Worm (Caenorhabditis elegans) whole organism, L2 larva: Measurements from ENCODE around the gene fib-1.
A peak's percentile ranks its signal among the peaks of the same experiment; 100 is the strongest.

Experiments used
- alr-1 ChIP-seq: fragments of 150-350 bp; optimal IDR thresholded peaks from 2 replicates; lab custom pipeline; 2014; ENCODE audit warnings: missing biosample characterization, missing genetic modification characterization
- lin-39 ChIP-seq: fragments of 150-350 bp; optimal IDR thresholded peaks from 2 replicates; lab custom pipeline; 2014; ENCODE audit warnings: missing biosample characterization, missing genetic modification reagents, missing genetic modification characterization
- mdl-1 ChIP-seq, 2 experiments: fragments of 150-350 bp in 1 of 2; sonication (generic microtip) in 1 of 2; optimal IDR thresholded peaks; 2 replicates each; lab custom pipeline; 2017; ENCODE audit warnings: missing biosample characterization in 2 of 2, missing genetic modification characterization in 2 of 2
- snpc-4 ChIP-seq: fragments of 150-350 bp; optimal IDR thresholded peaks from 2 replicates; lab custom pipeline; 2014; ENCODE audit warnings: missing biosample characterization, missing genetic modification characterization
- unc-55 ChIP-seq: fragments of 150-350 bp; sonication (generic microtip); optimal IDR thresholded peaks from 3 replicates; lab custom pipeline; 2014; ENCODE audit warnings: missing biosample characterization, missing genetic modification reagents, missing genetic modification characterization
- unc-62 ChIP-seq: fragments of 150-350 bp; optimal IDR thresholded peaks from 2 replicates; lab custom pipeline; 2014; ENCODE audit warnings: missing biosample characterization, missing genetic modification reagents, missing genetic modification characterization
- ztf-4 ChIP-seq: fragments of 150-350 bp; optimal IDR thresholded peaks from 2 replicates; lab custom pipeline; 2014; ENCODE audit warnings: missing biosample characterization, missing genetic modification characterization

- TF ChIP-seq snpc-4 (tag; lab: Kevin White, UChicago) (no peak), alr-1 (tag; lab: Kevin White, UChicago) (no peak), unc-55 (peak; percentile 8), mdl-1 (tag; optimal IDR thresholded peaks at IDR 0.05; lab: Kevin White, UChicago) (no peak), unc-62 (GFP tag; lab: Kevin White, UChicago) (no peak), ztf-4 (no peak), lin-39 (tag; lab: Kevin White, UChicago) (no peak)
Measured at ce11 chrV:15012542-15013301, 10.7 kb upstream of the fib-1 start.
